Worm (Caenorhabditis elegans) whole organism, young adult: ENCODE measurements around the gene C27D6.3.

Source experiments
- F22D6.2 ChIP-seq: sonication (generic microtip); optimal IDR thresholded peaks from 2 replicates; lab custom pipeline; 2016; ENCODE audit warnings: mild to moderate bottlenecking, missing genetic modification characterization, missing compliant biosample characterization
- F33H1.4 ChIP-seq: fragments of 200-800 bp; sonication (Bioruptor generic); IDR thresholded peaks from 2 replicates; pipeline ENCODE4 v1.3.6; 2022; ENCODE audit warnings: missing genetic modification reagents, missing genetic modification characterization, missing compliant biosample characterization
- F39B2.1 ChIP-seq: fragments of 200-800 bp; sonication (Bioruptor generic); IDR thresholded peaks from 2 replicates; pipeline ENCODE4 v1.3.6; 2022; ENCODE audit warnings: missing genetic modification reagents, missing genetic modification characterization, missing compliant biosample characterization
- F55B11.4 ChIP-seq: sonication (generic microtip); optimal IDR thresholded peaks from 2 replicates; lab custom pipeline; 2016; ENCODE audit warnings: missing compliant biosample characterization, missing genetic modification characterization, borderline replicate concordance; ENCODE audit not compliant: insufficient read depth
- K11D2.4 ChIP-seq: fragments of 200-800 bp; sonication (Bioruptor generic); IDR thresholded peaks from 2 replicates; pipeline ENCODE4 v1.3.6; 2022; ENCODE audit warnings: missing genetic modification reagents, missing genetic modification characterization, missing compliant biosample characterization
- T26A5.8 ChIP-seq: sonication (generic microtip); optimal IDR thresholded peaks from 2 replicates; lab custom pipeline; 2016; ENCODE audit warnings: missing genetic modification characterization, missing compliant biosample characterization
- Y53F4B.3 ChIP-seq: fragments of 200-800 bp; sonication (Bioruptor generic); IDR thresholded peaks from 2 replicates; pipeline ENCODE4 v1.3.6; 2022; ENCODE audit warnings: missing genetic modification reagents, missing genetic modification characterization, missing compliant biosample characterization
- Y79H2A.3 ChIP-seq: fragments of 200-800 bp; sonication (Bioruptor generic); conservative IDR thresholded peaks from 2 replicates; pipeline ENCODE4 v1.3.6; 2022; ENCODE audit warnings: missing genetic modification reagents, missing genetic modification characterization, missing compliant biosample characterization
- atf-7 ChIP-seq: sonication (generic microtip); optimal IDR thresholded peaks from 2 replicates; lab custom pipeline; 2017; ENCODE audit warnings: mild to moderate bottlenecking, missing genetic modification characterization, missing compliant biosample characterization
- athp-1 ChIP-seq: sonication (generic microtip); optimal IDR thresholded peaks from 2 replicates; lab custom pipeline; 2017; ENCODE audit warnings: mild to moderate bottlenecking, missing genetic modification characterization, missing compliant biosample characterization
- attf-5 ChIP-seq: fragments of 200-800 bp; sonication (Bioruptor generic); optimal IDR thresholded peaks from 2 replicates; lab custom pipeline; 2018; ENCODE audit warnings: mild to moderate bottlenecking, missing genetic modification characterization, missing compliant biosample characterization
- attf-6 ChIP-seq: fragments of 200-800 bp; sonication (Bioruptor generic); IDR thresholded peaks from 2 replicates; pipeline ENCODE4 v1.3.6; 2022; ENCODE audit warnings: missing genetic modification reagents, missing genetic modification characterization, missing compliant biosample characterization
- bed-1 ChIP-seq: fragments of 200-800 bp; sonication (Bioruptor generic); IDR thresholded peaks from 2 replicates; pipeline ENCODE4 v1.3.6; 2022; ENCODE audit warnings: missing genetic modification reagents, missing genetic modification characterization, missing compliant biosample characterization
- cebp-1 ChIP-seq, 2 experiments: fragments of 200-800 bp in 1 of 2; sonication (Bioruptor generic) in 1 of 2; sonication (generic microtip) in 1 of 2; IDR thresholded peaks in 1 of 2; optimal IDR thresholded peaks in 1 of 2; 2 replicates each; pipeline versions ENCODE4 v1.3.6 to Lab custom; 2017 to 2022; ENCODE audit warnings: missing compliant biosample characterization in 2 of 2, missing genetic modification characterization in 2 of 2, mild to moderate bottlenecking in 1 of 2, missing genetic modification reagents in 1 of 2, moderate library complexity in 1 of 2
- cebp-2 ChIP-seq: fragments of 200-800 bp; sonication (Bioruptor generic); IDR thresholded peaks from 2 replicates; pipeline ENCODE4 v1.3.6; 2022; ENCODE audit warnings: missing genetic modification characterization, missing compliant biosample characterization
- ceh-79 ChIP-seq: sonication (generic microtip); optimal IDR thresholded peaks from 2 replicates; lab custom pipeline; 2017; ENCODE audit warnings: mild to moderate bottlenecking, missing genetic modification characterization, missing compliant biosample characterization
- dpff-1 ChIP-seq: sonication (generic microtip); optimal IDR thresholded peaks from 2 replicates; lab custom pipeline; 2017; ENCODE audit warnings: mild to moderate bottlenecking, missing genetic modification characterization, missing compliant biosample characterization
- egrh-3 ChIP-seq: fragments of 200-800 bp; sonication (Bioruptor generic); IDR thresholded peaks from 2 replicates; pipeline ENCODE4 v1.3.6; 2022; ENCODE audit warnings: missing genetic modification reagents, missing genetic modification characterization, missing compliant biosample characterization
- gei-17 ChIP-seq: fragments of 200-800 bp; sonication (Bioruptor generic); optimal IDR thresholded peaks from 2 replicates; lab custom pipeline; 2018; ENCODE audit warnings: mild to moderate bottlenecking, missing genetic modification characterization, missing compliant biosample characterization
- him-1 ChIP-seq: sonication (generic microtip); optimal IDR thresholded peaks from 2 replicates; lab custom pipeline; 2016; ENCODE audit warnings: missing genotype, missing genetic modification reagents, missing genetic modification characterization, missing compliant biosample characterization
- hlh-12 ChIP-seq: sonication (generic microtip); optimal IDR thresholded peaks from 2 replicates; lab custom pipeline; 2016; ENCODE audit warnings: missing genetic modification characterization, missing compliant biosample characterization
- hmg-1.2 ChIP-seq: fragments of 200-800 bp; sonication (Bioruptor generic); IDR thresholded peaks from 2 replicates; pipeline ENCODE4 v1.3.6; 2022; ENCODE audit warnings: missing genetic modification reagents, missing genetic modification characterization, missing compliant biosample characterization
- hrde-1 ChIP-seq: sonication (generic microtip); optimal IDR thresholded peaks from 2 replicates; lab custom pipeline; 2016; ENCODE audit warnings: missing genetic modification characterization, mild to moderate bottlenecking, missing compliant biosample characterization, moderate library complexity, missing genotype, missing genetic modification reagents, borderline replicate concordance
- let-607 ChIP-seq, 2 experiments: fragments of 200-800 bp in 1 of 2; sonication (Bioruptor generic) in 1 of 2; sonication (generic microtip) in 1 of 2; optimal IDR thresholded peaks; 2 replicates each; lab custom pipeline; 2016 to 2018; ENCODE audit warnings: mild to moderate bottlenecking in 2 of 2, missing compliant biosample characterization in 2 of 2, missing genetic modification characterization in 2 of 2, moderate library complexity in 2 of 2, missing genotype in 1 of 2
- lsy-27 ChIP-seq: sonication (generic microtip); optimal IDR thresholded peaks from 2 replicates; lab custom pipeline; 2017; ENCODE audit warnings: missing genetic modification characterization, mild to moderate bottlenecking, missing compliant biosample characterization, antibody characterized with exemption, missing genotype, borderline replicate concordance; ENCODE audit not compliant: insufficient read depth
- mel-28 ChIP-seq: sonication (generic microtip); optimal IDR thresholded peaks from 2 replicates; lab custom pipeline; 2016; ENCODE audit warnings: borderline replicate concordance, mild to moderate bottlenecking, missing genetic modification characterization, missing compliant biosample characterization
- nfyb-1 ChIP-seq: fragments of 200-800 bp; sonication (Bioruptor generic); IDR thresholded peaks from 2 replicates; pipeline ENCODE4 v1.3.6; 2022; ENCODE audit warnings: missing genetic modification reagents, missing genetic modification characterization, missing compliant biosample characterization
- nhr-120 ChIP-seq: fragments of 200-800 bp; sonication (Bioruptor generic); IDR thresholded peaks from 2 replicates; pipeline ENCODE4 v1.3.6; 2022; ENCODE audit warnings: missing genetic modification characterization, missing compliant biosample characterization
- nhr-80 ChIP-seq: sonication (generic microtip); optimal IDR thresholded peaks from 2 replicates; lab custom pipeline; 2016; ENCODE audit warnings: missing genetic modification characterization, missing compliant biosample characterization
- pha-4 ChIP-seq: fragments of 150-350 bp; sonication (generic microtip); optimal IDR thresholded peaks from 2 replicates; lab custom pipeline; 2014; ENCODE audit warnings: missing biosample characterization, missing genetic modification reagents, missing genetic modification characterization
- rpc-1 ChIP-seq, 2 experiments: fragments of 150-350 bp in 1 of 2; sonication (generic microtip) in 1 of 2; optimal IDR thresholded peaks; 2 replicates each; lab custom pipeline; 2014 to 2018; ENCODE audit warnings: missing biosample characterization in 1 of 2, missing genetic modification characterization in 1 of 2, missing genetic modification reagents in 1 of 2, missing genotype in 1 of 2
- sdz-38 ChIP-seq: sonication (generic microtip); optimal IDR thresholded peaks from 2 replicates; lab custom pipeline; 2016; ENCODE audit warnings: missing genotype, missing genetic modification characterization, missing compliant biosample characterization
- somi-1 ChIP-seq: fragments of 200-800 bp; sonication (Bioruptor generic); optimal IDR thresholded peaks from 2 replicates; lab custom pipeline; 2018; ENCODE audit warnings: mild to moderate bottlenecking, missing genetic modification characterization, missing compliant biosample characterization
- sptf-2 ChIP-seq: fragments of 200-800 bp; sonication (Bioruptor generic); optimal IDR thresholded peaks from 2 replicates; lab custom pipeline; 2018; ENCODE audit warnings: mild to moderate bottlenecking, missing genetic modification characterization, missing compliant biosample characterization
- tbp1 ChIP-seq: fragments of 200-800 bp; sonication (Bioruptor generic); optimal IDR thresholded peaks from 2 replicates; lab custom pipeline; 2018; ENCODE audit warnings: mild to moderate bottlenecking, missing genetic modification characterization, missing compliant biosample characterization
- unc-130 ChIP-seq: sonication (generic microtip); optimal IDR thresholded peaks from 2 replicates; lab custom pipeline; 2016; ENCODE audit warnings: missing genetic modification reagents, missing genetic modification characterization, missing compliant biosample characterization
- xnd-1 ChIP-seq: sonication (generic microtip); optimal IDR thresholded peaks from 2 replicates; lab custom pipeline; 2016; ENCODE audit warnings: missing genotype, missing genetic modification reagents, missing genetic modification characterization, missing compliant biosample characterization
- zfh-2 ChIP-seq: fragments of 200-800 bp; sonication (Bioruptor generic); conservative IDR thresholded peaks from 2 replicates; pipeline ENCODE4 v1.3.6; 2022; ENCODE audit warnings: missing genetic modification reagents, missing genetic modification characterization, missing compliant biosample characterization
- zim-3 ChIP-seq: sonication (generic microtip); optimal IDR thresholded peaks from 2 replicates; lab custom pipeline; 2017; ENCODE audit warnings: mild to moderate bottlenecking, missing genetic modification characterization, moderate library complexity, missing compliant biosample characterization
- ztf-18 ChIP-seq: sonication (generic microtip); optimal IDR thresholded peaks from 2 replicates; lab custom pipeline; 2016; ENCODE audit warnings: missing genotype, mild to moderate bottlenecking, missing genetic modification characterization, missing compliant biosample characterization
- ztf-22 ChIP-seq: fragments of 200-800 bp; sonication (Bioruptor generic); optimal IDR thresholded peaks from 2 replicates; lab custom pipeline; 2018; ENCODE audit warnings: mild to moderate bottlenecking, missing genetic modification characterization, moderate library complexity, missing compliant biosample characterization
- ztf-25 ChIP-seq: fragments of 200-800 bp; sonication (Bioruptor generic); IDR thresholded peaks from 2 replicates; pipeline ENCODE4 v1.3.6; 2022; ENCODE audit warnings: missing genetic modification reagents, missing genetic modification characterization, missing compliant biosample characterization
- ztf-26 ChIP-seq: sonication (generic microtip); optimal IDR thresholded peaks from 2 replicates; lab custom pipeline; 2017; ENCODE audit warnings: missing genetic modification characterization, missing compliant biosample characterization

C27D6.3 gene

DNA sequence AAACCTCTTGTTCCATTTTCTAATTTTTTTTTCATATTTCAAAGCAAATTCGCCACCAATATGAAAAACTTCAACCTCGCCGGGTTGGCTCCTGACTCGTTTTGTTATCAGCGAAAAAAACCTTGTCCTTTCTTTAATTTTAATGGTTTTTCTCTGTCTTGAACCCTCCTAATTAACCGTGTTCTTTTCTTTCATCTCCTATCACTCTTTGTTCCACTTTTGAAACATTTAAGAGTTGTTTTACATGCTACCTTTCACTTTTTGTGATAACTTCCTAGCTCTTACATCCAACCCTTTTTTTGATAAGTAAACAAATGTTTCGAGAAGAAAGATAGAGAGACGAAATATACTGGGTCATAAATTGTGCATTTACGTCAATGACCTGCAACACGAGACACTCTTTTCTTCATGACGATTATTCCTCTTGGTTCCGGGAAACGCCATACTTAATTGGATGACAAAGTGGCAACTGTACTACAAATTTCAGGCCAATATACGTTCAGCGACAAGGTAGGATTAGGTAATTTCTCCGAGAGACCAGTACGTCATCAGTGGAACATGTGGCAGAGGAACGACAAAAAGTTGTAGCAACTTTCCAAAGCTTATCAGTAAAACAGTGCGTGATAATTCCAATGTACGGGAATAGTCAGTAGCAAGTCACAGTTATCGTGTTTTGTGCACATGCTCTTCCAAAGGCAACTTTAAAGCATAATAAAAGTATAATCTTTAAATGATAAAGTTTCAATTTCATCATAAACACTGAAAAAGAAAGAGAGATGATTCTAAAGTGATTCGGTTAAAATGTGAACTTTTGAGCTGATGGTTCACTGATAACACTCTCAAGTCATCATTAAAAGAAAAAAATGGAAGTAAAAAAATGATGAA, 10.6 kb upstream of the C27D6.3 start:
- TF ChIP-seq F39B2.1, result no peak
- no peak for TF ChIP-seq nhr-120 (GFP tag; lab: Robert Waterston, UW)
- no peak for TF ChIP-seq unc-130 (GFP tag; lab: Kevin White, UChicago)
- no peak for TF ChIP-seq zfh-2 (GFP tag; lab: Robert Waterston, UW)
- no peak for TF ChIP-seq cebp-2 (GFP tag; lab: Robert Waterston, UW)
- no peak for TF ChIP-seq zim-3 (tag; lab: Kevin White, UChicago)
- TF ChIP-seq somi-1 (GFP tag; lab: Kevin White, UChicago), result no peak
- TF ChIP-seq cebp-1 (GFP tag; IDR thresholded peaks at IDR 0.05; lab: Robert Waterston, UW), result 0 out of 2 replicates have a peak, but pooled peaks have one; percentile 51
- peak; percentile 30 for TF ChIP-seq cebp-1 (tag; optimal IDR thresholded peaks at IDR 0.05; lab: Kevin White, UChicago)
- TF ChIP-seq ztf-22, result peak; percentile 83
- TF ChIP-seq T26A5.8 (tag; lab: Kevin White, UChicago), result no peak
- TF ChIP-seq mel-28 (tag; lab: Kevin White, UChicago), result no peak
- TF ChIP-seq him-1 (tag; lab: Kevin White, UChicago), result no peak
- no peak for TF ChIP-seq hlh-12 (tag; lab: Kevin White, UChicago)
- no peak for TF ChIP-seq ztf-26 (tag; lab: Kevin White, UChicago)
- TF ChIP-seq hrde-1, result no peak
- no peak for TF ChIP-seq lsy-27 (tag; lab: Kevin White, UChicago)
- no peak for TF ChIP-seq bed-1 (GFP tag; lab: Robert Waterston, UW)
- TF ChIP-seq sdz-38 (tag; lab: Kevin White, UChicago), result no peak
- no peak for TF ChIP-seq gei-17 (GFP tag; lab: Kevin White, UChicago)
- TF ChIP-seq athp-1 (tag; lab: Kevin White, UChicago), result no peak
- TF ChIP-seq K11D2.4, result no peak
- peak; percentile 77 for TF ChIP-seq atf-7 (tag; lab: Kevin White, UChicago)
- no peak for TF ChIP-seq sptf-2 (GFP tag; lab: Kevin White, UChicago)
- TF ChIP-seq nfyb-1, result no peak
- TF ChIP-seq hmg-1.2, result 0 out of 2 replicates have a peak, but pooled peaks have one; percentile 9
- TF ChIP-seq F55B11.4 (tag; lab: Kevin White, UChicago), result no peak
- TF ChIP-seq ceh-79 (tag; lab: Kevin White, UChicago), result no peak
- TF ChIP-seq F22D6.2 (tag; lab: Kevin White, UChicago), result no peak
- TF ChIP-seq egrh-3, result no peak
- TF ChIP-seq xnd-1 (tag; lab: Kevin White, UChicago), result no peak
- TF ChIP-seq attf-6, result no peak
- no peak for TF ChIP-seq pha-4 (tag; lab: Kevin White, UChicago)
- TF ChIP-seq Y79H2A.3, result no peak
- TF ChIP-seq attf-5 (GFP tag; lab: Kevin White, UChicago), result no peak
- TF ChIP-seq Y53F4B.3 (GFP tag; lab: Robert Waterston, UW), result no peak
- TF ChIP-seq nhr-80 (tag; lab: Kevin White, UChicago), result peak; percentile 71
- TF ChIP-seq tbp1 (GFP tag; lab: Kevin White, UChicago), result peak; percentile 8
- peak in 1 of 2 experiments; percentile 8 for TF ChIP-seq let-607 (tag; optimal IDR thresholded peaks at IDR 0.05; lab: Kevin White, UChicago)
- TF ChIP-seq dpff-1 (tag; lab: Kevin White, UChicago), result no peak
- no peak for TF ChIP-seq F33H1.4 (GFP tag; lab: Robert Waterston, UW)
- TF ChIP-seq ztf-25 (GFP tag; lab: Robert Waterston, UW), result no peak
- TF ChIP-seq rpc-1 (optimal IDR thresholded peaks at IDR 0.05; lab: Kevin White, UChicago), result no peak
- TF ChIP-seq rpc-1 (tag; optimal IDR thresholded peaks at IDR 0.05; lab: Kevin White, UChicago), result no peak
- no peak for TF ChIP-seq ztf-18 (tag; lab: Kevin White, UChicago)
